Fruit fly (Drosophila melanogaster) whole organism, embryonic: ENCODE measurements around the gene CG7362.

Source experiments
- Bdp1 ChIP-seq: fragments of 200-800 bp; sonication (Bioruptor generic); optimal IDR thresholded peaks from 3 replicates; lab custom pipeline; 2016; ENCODE audit warnings: missing biosample characterization, missing genetic modification characterization
- CG10543 ChIP-seq: fragments of 200-800 bp; sonication (Bioruptor generic); optimal IDR thresholded peaks from 3 replicates; lab custom pipeline; 2017; ENCODE audit warnings: missing biosample characterization, mild to moderate bottlenecking, missing genetic modification characterization, moderate library complexity
- CG10979 ChIP-seq: fragments of 200-800 bp; sonication (Bioruptor generic); optimal IDR thresholded peaks from 2 replicates; lab custom pipeline; 2018; ENCODE audit warnings: missing biosample characterization, mild to moderate bottlenecking, missing genetic modification characterization, moderate library complexity
- CG11723 ChIP-seq: fragments of 200-800 bp; sonication (Bioruptor generic); optimal IDR thresholded peaks from 2 replicates; lab custom pipeline; 2017; ENCODE audit warnings: missing biosample characterization, mild to moderate bottlenecking, missing genetic modification characterization
- CG12071 ChIP-seq: fragments of 200-800 bp; sonication (Bioruptor generic); optimal IDR thresholded peaks from 3 replicates; lab custom pipeline; 2018; ENCODE audit warnings: missing biosample characterization, mild to moderate bottlenecking, missing genetic modification characterization
- CG12391 ChIP-seq: fragments of 200-800 bp; sonication (Bioruptor generic); optimal IDR thresholded peaks from 3 replicates; lab custom pipeline; 2018; ENCODE audit warnings: missing biosample characterization, mild to moderate bottlenecking, missing genetic modification characterization, moderate library complexity
- CG12744 ChIP-seq: fragments of 200-800 bp; sonication (Bioruptor generic); optimal IDR thresholded peaks from 2 replicates; lab custom pipeline; 2016; ENCODE audit warnings: missing biosample characterization, missing genetic modification characterization
- CG13296 ChIP-seq: fragments of 200-800 bp; sonication (Bioruptor generic); optimal IDR thresholded peaks from 3 replicates; lab custom pipeline; 2018; ENCODE audit warnings: missing biosample characterization, mild to moderate bottlenecking, missing genetic modification characterization
- CG14014 ChIP-seq: fragments of 200-800 bp; sonication (Bioruptor generic); IDR thresholded peaks from 2 replicates; pipeline ENCODE4 v1.3.6; 2022; ENCODE audit warnings: missing biosample characterization, missing genetic modification characterization
- CG1602 ChIP-seq: fragments of 200-800 bp; sonication (Bioruptor generic); optimal IDR thresholded peaks from 3 replicates; lab custom pipeline; 2016; ENCODE audit warnings: missing biosample characterization, missing genetic modification characterization
- CG1647 ChIP-seq: fragments of 200-800 bp; sonication (Bioruptor generic); optimal IDR thresholded peaks from 3 replicates; lab custom pipeline; 2016; ENCODE audit warnings: missing biosample characterization, missing genetic modification characterization
- CG17802 ChIP-seq: fragments of 200-800 bp; sonication (Bioruptor generic); optimal IDR thresholded peaks from 2 replicates; lab custom pipeline; 2018; ENCODE audit warnings: missing biosample characterization, mild to moderate bottlenecking, missing genetic modification characterization, moderate library complexity
- CG2202 ChIP-seq: fragments of 200-800 bp; sonication (Bioruptor generic); optimal IDR thresholded peaks from 2 replicates; lab custom pipeline; 2018; ENCODE audit warnings: missing biosample characterization, mild to moderate bottlenecking, missing genetic modification characterization
- CG3726 ChIP-seq: fragments of 200-800 bp; sonication (Bioruptor generic); IDR thresholded peaks from 3 replicates; pipeline ENCODE4, ENCODE4 v1.3.6; 2022; ENCODE audit warnings: missing biosample characterization, missing genetic modification characterization
- CG5245 ChIP-seq: fragments of 200-800 bp; sonication (Bioruptor generic); optimal IDR thresholded peaks from 3 replicates; lab custom pipeline; 2016; ENCODE audit warnings: missing biosample characterization, missing genetic modification characterization
- CG6175 ChIP-seq: fragments of 200-800 bp; sonication (Bioruptor generic); IDR thresholded peaks from 3 replicates; pipeline ENCODE4 v1.3.6; 2022; ENCODE audit warnings: missing biosample characterization, missing genetic modification characterization
- CG6254 ChIP-seq: fragments of 200-800 bp; sonication (Bioruptor generic); optimal IDR thresholded peaks from 3 replicates; lab custom pipeline; 2017; ENCODE audit warnings: mild to moderate bottlenecking, missing biosample characterization, missing genetic modification reagents, missing genetic modification characterization
- CG7839 ChIP-seq: fragments of 200-800 bp; sonication (Bioruptor generic); optimal IDR thresholded peaks from 3 replicates; lab custom pipeline; 2018; ENCODE audit warnings: missing biosample characterization, mild to moderate bottlenecking, missing genetic modification characterization, moderate library complexity
- Dip3 ChIP-seq: fragments of 200-800 bp; sonication (Bioruptor generic); optimal IDR thresholded peaks from 3 replicates; lab custom pipeline; 2016; ENCODE audit warnings: missing biosample characterization, missing genetic modification characterization
- Doc2 ChIP-seq: fragments of 200-800 bp; sonication (Bioruptor generic); IDR thresholded peaks from 2 replicates; pipeline ENCODE4 v1.3.6; 2022; ENCODE audit warnings: missing biosample characterization, missing genetic modification characterization
- E2f2 ChIP-seq: fragments of 200-800 bp; sonication (Bioruptor generic); IDR thresholded peaks from 2 replicates; pipeline ENCODE4 v1.3.6; 2022; ENCODE audit warnings: missing biosample characterization, missing genetic modification characterization
- ERR ChIP-seq: fragments of 200-800 bp; sonication (Bioruptor generic); optimal IDR thresholded peaks from 2 replicates; lab custom pipeline; 2016; ENCODE audit warnings: missing biosample characterization, missing genetic modification characterization
- Ets65A ChIP-seq: fragments of 200-800 bp; sonication (Bioruptor generic); peaks from one replicate; lab custom pipeline; 2016; ENCODE audit warnings: missing biosample characterization, missing genetic modification characterization
- H2.0 ChIP-seq: fragments of 200-800 bp; sonication (Bioruptor generic); IDR thresholded peaks from 2 replicates; pipeline ENCODE4 v1.3.6; 2022; ENCODE audit warnings: missing biosample characterization, missing genetic modification characterization
- Opbp ChIP-seq: fragments of 200-800 bp; sonication (Bioruptor generic); IDR thresholded peaks from 3 replicates; pipeline ENCODE4 v1.3.6; 2022; ENCODE audit warnings: missing biosample characterization, missing genetic modification characterization; ENCODE audit not compliant: partially characterized antibody
- Spps ChIP-seq: fragments of 200-800 bp; sonication (Bioruptor generic); optimal IDR thresholded peaks from 2 replicates; lab custom pipeline; 2018; ENCODE audit warnings: missing biosample characterization, mild to moderate bottlenecking, missing genetic modification characterization
- Xbp1 ChIP-seq: fragments of 200-800 bp; sonication (Bioruptor generic); optimal IDR thresholded peaks from 3 replicates; lab custom pipeline; 2016; ENCODE audit warnings: missing biosample characterization, mild to moderate bottlenecking, missing genetic modification characterization
- ato ChIP-seq: fragments of 200-800 bp; sonication (Bioruptor generic); IDR thresholded peaks from 2 replicates; pipeline ENCODE4 v1.3.6; 2022; ENCODE audit warnings: missing biosample characterization, missing genetic modification characterization; ENCODE audit not compliant: partially characterized antibody
- bbx ChIP-seq: fragments of 200-800 bp; sonication (Bioruptor generic); IDR thresholded peaks from 2 replicates; pipeline ENCODE4 v1.3.6; 2022; ENCODE audit warnings: missing biosample characterization, missing genetic modification characterization; ENCODE audit not compliant: partially characterized antibody
- ci ChIP-seq: fragments of 200-800 bp; sonication (Bioruptor generic); IDR thresholded peaks from 3 replicates; pipeline ENCODE4 v1.3.6; 2022; ENCODE audit warnings: missing biosample characterization, missing genetic modification characterization
- croc ChIP-seq: fragments of 200-800 bp; sonication (Bioruptor generic); conservative IDR thresholded peaks from 3 replicates; pipeline ENCODE4 v1.3.6; 2022; ENCODE audit warnings: missing biosample characterization, missing genetic modification characterization
- en ChIP-seq: fragments of 200-800 bp; sonication (Bioruptor generic); optimal IDR thresholded peaks from 2 replicates; lab custom pipeline; 2016; ENCODE audit warnings: missing biosample characterization, missing genetic modification characterization
- ftz-f1 ChIP-seq: fragments of 200-800 bp; sonication (Bioruptor generic); optimal IDR thresholded peaks from 2 replicates; lab custom pipeline; 2016; ENCODE audit warnings: missing biosample characterization, missing genetic modification characterization
- grau ChIP-seq: fragments of 200-800 bp; optimal IDR thresholded peaks from 3 replicates; lab custom pipeline; 2019; ENCODE audit warnings: missing biosample characterization, mild to moderate bottlenecking, missing genetic modification characterization, moderate library complexity
- hb ChIP-seq: fragments of 200-800 bp; sonication (Bioruptor generic); IDR thresholded peaks from 3 replicates; pipeline ENCODE4 v1.3.6; 2022; ENCODE audit warnings: missing biosample characterization, missing genetic modification characterization; ENCODE audit not compliant: partially characterized antibody
- jing ChIP-seq: fragments of 200-800 bp; sonication (Bioruptor generic); optimal IDR thresholded peaks from 2 replicates; lab custom pipeline; 2018; ENCODE audit warnings: missing biosample characterization, mild to moderate bottlenecking, missing genetic modification characterization
- klu ChIP-seq: fragments of 200-800 bp; sonication (Bioruptor generic); IDR thresholded peaks from 2 replicates; pipeline ENCODE4 v1.3.6; 2022; ENCODE audit warnings: missing biosample characterization, missing genetic modification characterization
- lmd ChIP-seq: fragments of 200-800 bp; sonication (Bioruptor generic); IDR thresholded peaks from 2 replicates; pipeline ENCODE4 v1.3.6; 2022; ENCODE audit warnings: missing biosample characterization, missing genetic modification characterization
- luna ChIP-seq: fragments of 200-800 bp; sonication (Bioruptor generic); optimal IDR thresholded peaks from 2 replicates; lab custom pipeline; 2016; ENCODE audit warnings: missing biosample characterization, missing genetic modification characterization
- oc ChIP-seq: fragments of 200-800 bp; sonication (Bioruptor generic); optimal IDR thresholded peaks from 2 replicates; lab custom pipeline; 2018; ENCODE audit warnings: missing biosample characterization, mild to moderate bottlenecking, missing genetic modification characterization, moderate library complexity
- pnt ChIP-seq: fragments of 200-800 bp; sonication (Bioruptor generic); optimal IDR thresholded peaks from 3 replicates; lab custom pipeline; 2016; ENCODE audit warnings: missing biosample characterization, missing genetic modification characterization
- sens ChIP-seq: fragments of 200-800 bp; sonication (Bioruptor generic); peaks from one replicate; lab custom pipeline; 2016; ENCODE audit warnings: missing biosample characterization, missing genetic modification characterization
- ssp ChIP-seq: fragments of 200-800 bp; sonication (Bioruptor generic); IDR thresholded peaks from 2 replicates; pipeline ENCODE4 v1.3.6; 2022; ENCODE audit warnings: missing biosample characterization, missing genetic modification characterization
- tgo ChIP-seq: fragments of 200-800 bp; sonication (Bioruptor generic); IDR thresholded peaks from 3 replicates; pipeline ENCODE4 v1.3.6; 2022; ENCODE audit warnings: missing biosample characterization, missing genetic modification characterization
- tin ChIP-seq: fragments of 200-800 bp; sonication (Bioruptor generic); optimal IDR thresholded peaks from 3 replicates; lab custom pipeline; 2016; ENCODE audit warnings: missing biosample characterization, missing genetic modification characterization
- tio ChIP-seq: fragments of 200-800 bp; sonication (Bioruptor generic); optimal IDR thresholded peaks from 2 replicates; lab custom pipeline; 2017; ENCODE audit warnings: missing biosample characterization, missing genetic modification characterization, inconsistent platforms
- tx ChIP-seq: fragments of 200-800 bp; sonication (Bioruptor generic); optimal IDR thresholded peaks from 2 replicates; lab custom pipeline; 2016; ENCODE audit warnings: missing biosample characterization, missing genetic modification characterization
- vnd ChIP-seq: fragments of 200-800 bp; sonication (Bioruptor generic); IDR thresholded peaks from 3 replicates; pipeline ENCODE4 v1.3.6; 2022; ENCODE audit warnings: missing biosample characterization, missing genetic modification characterization; ENCODE audit not compliant: partially characterized antibody
- wor ChIP-seq: fragments of 200-800 bp; sonication (Bioruptor generic); IDR thresholded peaks from 2 replicates; pipeline ENCODE4 v1.3.6; 2022; ENCODE audit warnings: missing biosample characterization, missing genetic modification characterization
- zf30C ChIP-seq: fragments of 200-800 bp; sonication (Bioruptor generic); optimal IDR thresholded peaks from 3 replicates; lab custom pipeline; 2018; ENCODE audit warnings: missing biosample characterization, mild to moderate bottlenecking, missing genetic modification characterization

Gene CG7362

dm6 chr3R:14749077-14749798 lies 5.0 kb downstream of the CG7362 start (continued):
- TF ChIP-seq grau (tag; lab: Kevin White, UChicago) = peak; percentile 62
- no peak for TF ChIP-seq ssp (GFP tag; lab: Robert Waterston, UW)
- TF ChIP-seq CG6254 (GFP tag; lab: Kevin White, UChicago) = peak; percentile 36
- TF ChIP-seq tx (GFP tag; lab: Kevin White, UChicago) = peak; percentile 45
- no peak for TF ChIP-seq CG6175 (GFP tag; lab: Robert Waterston, UW)
- TF ChIP-seq CG12391 (tag; lab: Kevin White, UChicago) = peak; percentile 67
- no peak for TF ChIP-seq luna
- TF ChIP-seq Bdp1 (GFP tag; lab: Kevin White, UChicago) = peak; percentile 39
- no peak for TF ChIP-seq wor (GFP tag; lab: Robert Waterston, UW)
- peak; percentile 65 for TF ChIP-seq oc
- TF ChIP-seq jing (GFP tag; lab: Kevin White, UChicago) = no peak
- peak; percentile 47 for TF ChIP-seq zf30C
- peak; percentile 90 for TF ChIP-seq ci (GFP tag; lab: Robert Waterston, UW)
- TF ChIP-seq pnt = no peak
- TF ChIP-seq Spps = peak; percentile 35
- peak; percentile 56 for TF ChIP-seq Xbp1
- no peak; the same call in 1 of the 2 replicates for TF ChIP-seq lmd (GFP tag; lab: Robert Waterston, UW)
- peak; percentile 57 for TF ChIP-seq CG10979 (tag; lab: Kevin White, UChicago)
- TF ChIP-seq CG12071 (GFP tag; lab: Kevin White, UChicago) = peak; percentile 90
- TF ChIP-seq vnd (GFP tag; lab: Robert Waterston, UW) = no peak
- peak; percentile 19 for TF ChIP-seq CG1647 (GFP tag; lab: Kevin White, UChicago)
- TF ChIP-seq ato (GFP tag; lab: Robert Waterston, UW) = peak; percentile 67; the same call in 1 of the 2 replicates
- peak; percentile 67; the same call in 2 of the 3 replicates for TF ChIP-seq Opbp (GFP tag; lab: Robert Waterston, UW)
- no peak for TF ChIP-seq tio
- peak; percentile 15 for TF ChIP-seq tin (GFP tag; lab: Kevin White, UChicago)
- peak; percentile 57 for TF ChIP-seq ERR (GFP tag; lab: Kevin White, UChicago)
- peak; percentile 14 for TF ChIP-seq CG1602
- peak; percentile 96 for TF ChIP-seq sens
- TF ChIP-seq CG13296 (GFP tag; lab: Kevin White, UChicago) = peak; percentile 86
- peak; percentile 50 for TF ChIP-seq CG12744 (GFP tag; lab: Kevin White, UChicago)
- TF ChIP-seq hb (GFP tag; lab: Robert Waterston, UW) = no peak
- peak; percentile 84 for TF ChIP-seq CG2202 (tag; lab: Kevin White, UChicago)
- TF ChIP-seq tgo (GFP tag; lab: Robert Waterston, UW) = no peak; the same call in 2 of the 3 replicates
- TF ChIP-seq CG11723 = peak; percentile 71
- TF ChIP-seq E2f2 (GFP tag; lab: Robert Waterston, UW) = peak; percentile 48
- peak; percentile 64; the same call in 1 of the 2 replicates for TF ChIP-seq CG14014
- TF ChIP-seq klu (GFP tag; lab: Robert Waterston, UW) = no peak
- TF ChIP-seq CG3726 = no peak; the same call in 2 of the 3 replicates
- peak; percentile 13 for TF ChIP-seq ftz-f1 (GFP tag; lab: Kevin White, UChicago)
- TF ChIP-seq bbx (GFP tag; lab: Robert Waterston, UW) = peak; percentile 76
- TF ChIP-seq CG17802 (tag; lab: Kevin White, UChicago) = peak; percentile 1
- peak; percentile 35 for TF ChIP-seq CG5245 (GFP tag; lab: Kevin White, UChicago)
- TF ChIP-seq Doc2 = no peak
- TF ChIP-seq Dip3 = no peak
- TF ChIP-seq CG7839 = peak; percentile 66
- TF ChIP-seq Ets65A = no peak
- TF ChIP-seq CG10543 (GFP tag; lab: Kevin White, UChicago) = peak; percentile 83
- 0 out of 2 replicates have a peak, but pooled peaks have one; percentile 16 for TF ChIP-seq H2.0 (GFP tag; lab: Robert Waterston, UW)
- TF ChIP-seq en = peak; percentile 59
- no peak for TF ChIP-seq croc (GFP tag; lab: Robert Waterston, UW)
